Fruit fly (Drosophila melanogaster) whole organism, embryonic: ENCODE measurements around the gene CG5079.

Source experiments
- Adf1 ChIP-seq: fragments of 200-800 bp; sonication (Bioruptor generic); IDR thresholded peaks from 2 replicates; pipeline ENCODE4 v1.3.6; 2022; ENCODE audit warnings: missing biosample characterization, missing genetic modification characterization
- Atf-2 ChIP-seq: fragments of 200-800 bp; sonication (Bioruptor generic); optimal IDR thresholded peaks from 2 replicates; lab custom pipeline; 2016; ENCODE audit warnings: missing biosample characterization, missing genetic modification characterization
- Blimp-1 ChIP-seq: fragments of 200-800 bp; sonication (Bioruptor generic); optimal IDR thresholded peaks from 3 replicates; lab custom pipeline; 2018; ENCODE audit warnings: missing biosample characterization, missing genetic modification characterization, mild to moderate bottlenecking, moderate library complexity, missing genetic modification reagents
- C15 ChIP-seq: fragments of 200-800 bp; sonication (Bioruptor generic); IDR thresholded peaks from 3 replicates; pipeline ENCODE4 v1.3.6; 2022; ENCODE audit warnings: missing biosample characterization, missing genetic modification characterization
- CG11696 ChIP-seq: fragments of 200-800 bp; sonication (Bioruptor generic); IDR thresholded peaks from 2 replicates; pipeline ENCODE4 v1.3.6; 2022; ENCODE audit warnings: missing biosample characterization, missing genetic modification characterization
- CG12155 ChIP-seq: fragments of 200-800 bp; sonication (Bioruptor generic); optimal IDR thresholded peaks from 3 replicates; lab custom pipeline; 2016; ENCODE audit warnings: missing biosample characterization, missing genetic modification characterization
- CG14667 ChIP-seq: fragments of 200-800 bp; sonication (Bioruptor generic); IDR thresholded peaks from 2 replicates; pipeline ENCODE4 v1.3.6; 2022; ENCODE audit warnings: missing biosample characterization, missing genetic modification characterization
- CG14710 ChIP-seq: fragments of 200-800 bp; sonication (Bioruptor generic); optimal IDR thresholded peaks from 3 replicates; lab custom pipeline; 2019; ENCODE audit warnings: missing biosample characterization, mild to moderate bottlenecking, missing genetic modification characterization, moderate library complexity
- CG15073 ChIP-seq: fragments of 200-800 bp; sonication (Bioruptor generic); optimal IDR thresholded peaks from 2 replicates; lab custom pipeline; 2016; ENCODE audit warnings: missing biosample characterization, missing genetic modification characterization
- CG15479 ChIP-seq: fragments of 200-800 bp; sonication (Bioruptor generic); optimal IDR thresholded peaks from 3 replicates; lab custom pipeline; 2019; ENCODE audit warnings: missing biosample characterization, mild to moderate bottlenecking, missing genetic modification characterization, moderate library complexity
- CG1603 ChIP-seq: fragments of 200-800 bp; sonication (Bioruptor generic); optimal IDR thresholded peaks from 2 replicates; lab custom pipeline; 2019; ENCODE audit warnings: missing biosample characterization, mild to moderate bottlenecking, missing genetic modification characterization, moderate library complexity
- CG17612 ChIP-seq: fragments of 200-800 bp; sonication (Bioruptor generic); IDR thresholded peaks from 2 replicates; pipeline ENCODE4 v1.3.6; 2022; ENCODE audit warnings: missing biosample characterization, missing genetic modification characterization
- CG2120 ChIP-seq: fragments of 200-800 bp; sonication (Bioruptor generic); optimal IDR thresholded peaks from 3 replicates; lab custom pipeline; 2016; ENCODE audit warnings: missing biosample characterization, missing genetic modification characterization
- CG30403 ChIP-seq: fragments of 200-800 bp; sonication (Bioruptor generic); optimal IDR thresholded peaks from 3 replicates; lab custom pipeline; 2016; ENCODE audit warnings: missing biosample characterization, missing genetic modification characterization
- CG3163 ChIP-seq: fragments of 200-800 bp; sonication (Bioruptor generic); optimal IDR thresholded peaks from 3 replicates; lab custom pipeline; 2016; ENCODE audit warnings: missing biosample characterization, missing genetic modification characterization
- CG32772 ChIP-seq: fragments of 200-800 bp; sonication (Bioruptor generic); IDR thresholded peaks from 2 replicates; pipeline ENCODE4 v1.3.6; 2022; ENCODE audit warnings: missing biosample characterization, missing genetic modification characterization
- CG33213 ChIP-seq: fragments of 200-800 bp; sonication (Bioruptor generic); optimal IDR thresholded peaks from 3 replicates; lab custom pipeline; 2016; ENCODE audit warnings: missing biosample characterization, missing genetic modification characterization
- CG4282 ChIP-seq: fragments of 200-800 bp; sonication (Bioruptor generic); optimal IDR thresholded peaks from 2 replicates; lab custom pipeline; 2016; ENCODE audit warnings: missing biosample characterization, missing genetic modification characterization
- CG4617 ChIP-seq: fragments of 200-800 bp; sonication (Bioruptor generic); optimal IDR thresholded peaks from 3 replicates; lab custom pipeline; 2016; ENCODE audit warnings: missing biosample characterization, missing genetic modification characterization, borderline replicate concordance
- CG5180 ChIP-seq: fragments of 200-800 bp; sonication (Bioruptor generic); optimal IDR thresholded peaks from 3 replicates; lab custom pipeline; 2017; ENCODE audit warnings: missing biosample characterization, missing genetic modification characterization, mild to moderate bottlenecking, moderate library complexity, missing genetic modification reagents
- CG6175 ChIP-seq: fragments of 200-800 bp; sonication (Bioruptor generic); IDR thresholded peaks from 3 replicates; pipeline ENCODE4 v1.3.6; 2022; ENCODE audit warnings: missing biosample characterization, missing genetic modification characterization
- CkIIα-i1 ChIP-seq: fragments of 200-800 bp; sonication (Bioruptor generic); IDR thresholded peaks from 2 replicates; pipeline ENCODE4 v1.3.6; 2022; ENCODE audit warnings: missing biosample characterization, missing genetic modification characterization
- Dbx ChIP-seq: fragments of 200-800 bp; sonication (Bioruptor generic); IDR thresholded peaks from 3 replicates; pipeline ENCODE4 v1.3.6; 2022; ENCODE audit warnings: missing biosample characterization, missing genetic modification characterization
- Dek ChIP-seq: fragments of 200-800 bp; sonication (Bioruptor generic); optimal IDR thresholded peaks from 3 replicates; lab custom pipeline; 2019; ENCODE audit warnings: missing biosample characterization, mild to moderate bottlenecking, missing genetic modification characterization, moderate library complexity
- Dref ChIP-seq: fragments of 200-800 bp; sonication (Bioruptor generic); IDR thresholded peaks from 2 replicates; pipeline ENCODE4 v1.3.6; 2022; ENCODE audit warnings: missing biosample characterization, missing genetic modification characterization
- E2f1 ChIP-seq: fragments of 200-800 bp; sonication (Bioruptor generic); IDR thresholded peaks from 2 replicates; pipeline ENCODE4 v1.3.6; 2022; ENCODE audit warnings: missing biosample characterization, missing genetic modification characterization
- HLHmδ ChIP-seq: fragments of 200-800 bp; sonication (Bioruptor generic); optimal IDR thresholded peaks from 2 replicates; lab custom pipeline; 2018; ENCODE audit warnings: missing biosample characterization, mild to moderate bottlenecking, missing genetic modification characterization, moderate library complexity
- Hr39 ChIP-seq: fragments of >200 bp; optimal IDR thresholded peaks from 2 replicates; lab custom pipeline; 2017
- Trl ChIP-seq, 3 experiments: fragments of >200 bp in 2 of 3; fragments of 200-800 bp in 1 of 3; sonication (Bioruptor generic) in 1 of 3; optimal IDR thresholded peaks; 2 replicates in 1 of 3; 3 replicates in 2 of 3; lab custom pipeline; 2016 to 2017; ENCODE audit warnings: missing biosample characterization in 1 of 3, missing genetic modification characterization in 1 of 3
- cas ChIP-seq: fragments of 200-800 bp; sonication (Bioruptor generic); IDR thresholded peaks from 2 replicates; pipeline ENCODE4 v1.3.6; 2022; ENCODE audit warnings: missing biosample characterization, missing genetic modification characterization
- croc ChIP-seq: fragments of 200-800 bp; sonication (Bioruptor generic); conservative IDR thresholded peaks from 3 replicates; pipeline ENCODE4 v1.3.6; 2022; ENCODE audit warnings: missing biosample characterization, missing genetic modification characterization
- dan ChIP-seq: fragments of 200-800 bp; sonication (Bioruptor generic); IDR thresholded peaks from 2 replicates; pipeline ENCODE4 v1.3.6; 2022; ENCODE audit warnings: missing biosample characterization, missing genetic modification characterization
- en ChIP-seq: fragments of 200-800 bp; sonication (Bioruptor generic); optimal IDR thresholded peaks from 2 replicates; lab custom pipeline; 2016; ENCODE audit warnings: missing biosample characterization, missing genetic modification characterization
- ewg ChIP-seq: fragments of 200-800 bp; sonication (Bioruptor generic); optimal IDR thresholded peaks from 3 replicates; lab custom pipeline; 2017; ENCODE audit warnings: mild to moderate bottlenecking, missing biosample characterization, missing genetic modification reagents, missing genetic modification characterization
- fru ChIP-seq: fragments of >200 bp; optimal IDR thresholded peaks from 2 replicates; lab custom pipeline; 2017
- h ChIP-seq: fragments of >200 bp; optimal IDR thresholded peaks from 2 replicates; lab custom pipeline; 2017
- ham ChIP-seq: fragments of 200-800 bp; sonication (Bioruptor generic); IDR thresholded peaks from 2 replicates; pipeline ENCODE4 v1.3.6; 2022; ENCODE audit warnings: missing biosample characterization, missing genetic modification characterization
- hkb ChIP-seq, 2 experiments: fragments of 200-800 bp in 1 of 2; fragments of >200 bp in 1 of 2; sonication (Bioruptor generic) in 1 of 2; IDR thresholded peaks in 1 of 2; optimal IDR thresholded peaks in 1 of 2; 2 replicates each; pipeline versions ENCODE4 v1.3.6 to Lab custom; 2017 to 2022; ENCODE audit warnings: missing biosample characterization in 1 of 2, missing genetic modification characterization in 1 of 2
- klu ChIP-seq: fragments of 200-800 bp; sonication (Bioruptor generic); IDR thresholded peaks from 2 replicates; pipeline ENCODE4 v1.3.6; 2022; ENCODE audit warnings: missing biosample characterization, missing genetic modification characterization
- lab ChIP-seq: fragments of 200-800 bp; sonication (Bioruptor generic); optimal IDR thresholded peaks from 3 replicates; lab custom pipeline; 2017; ENCODE audit warnings: missing biosample characterization, missing genetic modification characterization, mild to moderate bottlenecking, moderate library complexity, missing genetic modification reagents
- maf-S ChIP-seq: fragments of 200-800 bp; sonication (Bioruptor generic); optimal IDR thresholded peaks from 2 replicates; lab custom pipeline; 2016; ENCODE audit warnings: missing biosample characterization, missing genetic modification characterization
- nau ChIP-seq: fragments of 200-800 bp; sonication (Bioruptor generic); optimal IDR thresholded peaks from 3 replicates; lab custom pipeline; 2017; ENCODE audit warnings: missing biosample characterization, mild to moderate bottlenecking, missing genetic modification characterization, missing genetic modification reagents
- pfk ChIP-seq: fragments of 200-800 bp; sonication (Bioruptor generic); optimal IDR thresholded peaks from 2 replicates; lab custom pipeline; 2018; ENCODE audit warnings: missing biosample characterization, mild to moderate bottlenecking, missing genetic modification characterization, moderate library complexity
- prd ChIP-seq, 3 experiments: fragments of >200 bp in 2 of 3; fragments of 200-800 bp in 1 of 3; sonication (Bioruptor generic) in 1 of 3; optimal IDR thresholded peaks in 2 of 3; IDR thresholded peaks in 1 of 3; 2 replicates in 2 of 3; 3 replicates in 1 of 3; pipeline versions ENCODE4 v1.3.6 to Lab custom; 2017 to 2022; ENCODE audit warnings: missing biosample characterization in 1 of 3, missing genetic modification characterization in 1 of 3
- salm ChIP-seq: fragments of 200-800 bp; sonication (Bioruptor generic); optimal IDR thresholded peaks from 2 replicates; lab custom pipeline; 2018; ENCODE audit warnings: missing biosample characterization, mild to moderate bottlenecking, missing genetic modification characterization
- tin ChIP-seq: fragments of 200-800 bp; sonication (Bioruptor generic); optimal IDR thresholded peaks from 3 replicates; lab custom pipeline; 2016; ENCODE audit warnings: missing biosample characterization, missing genetic modification characterization
- tna ChIP-seq: fragments of 200-800 bp; sonication (Bioruptor generic); IDR thresholded peaks from 2 replicates; pipeline ENCODE4 v1.3.6; 2022; ENCODE audit warnings: missing biosample characterization, missing genetic modification characterization; ENCODE audit not compliant: partially characterized antibody
- wor ChIP-seq: fragments of 200-800 bp; sonication (Bioruptor generic); IDR thresholded peaks from 2 replicates; pipeline ENCODE4 v1.3.6; 2022; ENCODE audit warnings: missing biosample characterization, missing genetic modification characterization
- zfh2 ChIP-seq: fragments of 200-800 bp; sonication (Bioruptor generic); optimal IDR thresholded peaks from 2 replicates; lab custom pipeline; 2016; ENCODE audit warnings: missing biosample characterization, missing genetic modification characterization

CG5079 gene

dm6 chr3R:25646882-25647518 lies 33.5 kb downstream of the CG5079 start (continued):
- peak; percentile 94 for TF ChIP-seq CG4282
- TF ChIP-seq ham (GFP tag; lab: Robert Waterston, UW): peak; percentile 82
- TF ChIP-seq HLHmδ (GFP tag; lab: Kevin White, UChicago): peak; percentile 45
- peak; percentile 65 for TF ChIP-seq salm (tag; lab: Kevin White, UChicago)
- TF ChIP-seq CG33213 (GFP tag; lab: Kevin White, UChicago): peak; percentile 92
- TF ChIP-seq C15 (GFP tag; lab: Robert Waterston, UW): peak; percentile 77; the same call in 2 of the 3 replicates
- peak; percentile 80 for TF ChIP-seq CG15479
- TF ChIP-seq prd (optimal IDR thresholded peaks at IDR 0.05; lab: Kevin White, UChicago): no peak
- TF ChIP-seq prd (GFP tag; IDR thresholded peaks at IDR 0.05; lab: Robert Waterston, UW): peak; percentile 96
- peak; percentile 98 for TF ChIP-seq zfh2 (GFP tag; lab: Kevin White, UChicago)
- TF ChIP-seq pfk: peak; percentile 45
- TF ChIP-seq en (GFP tag; lab: Kevin White, UChicago): peak; percentile 83
- TF ChIP-seq CG14667 (GFP tag; lab: Robert Waterston, UW): peak; percentile 91
- peak; percentile 96 for TF ChIP-seq CG14710 (tag; lab: Kevin White, UChicago)
- TF ChIP-seq h (lab: Kevin White, UChicago): no peak
- peak; percentile 63 for TF ChIP-seq cas (GFP tag; lab: Robert Waterston, UW)
- peak; percentile 83 for TF ChIP-seq CG6175 (GFP tag; lab: Robert Waterston, UW)
- peak; percentile 94 for TF ChIP-seq CG12155 (GFP tag; lab: Kevin White, UChicago)
- peak; percentile 95 for TF ChIP-seq maf-S (GFP tag; lab: Kevin White, UChicago)
- TF ChIP-seq croc (GFP tag; lab: Robert Waterston, UW): peak; percentile 81
- TF ChIP-seq fru: no peak
- peak; percentile 90 for TF ChIP-seq klu (GFP tag; lab: Robert Waterston, UW)
- TF ChIP-seq CG32772: peak; percentile 88
- peak; percentile 81; the same call in 1 of the 2 replicates for TF ChIP-seq wor
- peak; percentile 95 for TF ChIP-seq ewg (GFP tag; lab: Kevin White, UChicago)
- peak; percentile 97 for TF ChIP-seq CG30403
- peak; percentile 96 for TF ChIP-seq tin
- TF ChIP-seq Blimp-1: peak; percentile 80
- peak; percentile 75; the same call in 1 of the 2 replicates for TF ChIP-seq CG17612 (GFP tag; lab: Robert Waterston, UW)
- TF ChIP-seq CG3163 (GFP tag; lab: Kevin White, UChicago): peak; percentile 86
- peak; percentile 85 for TF ChIP-seq E2f1 (GFP tag; lab: Robert Waterston, UW)
- peak; percentile 43 for TF ChIP-seq CG15073 (GFP tag; lab: Kevin White, UChicago)
- peak; percentile 83 for TF ChIP-seq CG4617 (GFP tag; lab: Kevin White, UChicago)
- TF ChIP-seq Atf-2 (GFP tag; lab: Kevin White, UChicago): peak; percentile 93
- peak; percentile 64; the same call in 1 of the 2 replicates for TF ChIP-seq dan (GFP tag; lab: Robert Waterston, UW)
- peak; percentile 77 for TF ChIP-seq CG5180
- peak; percentile 51 to 70 for TF ChIP-seq Trl (optimal IDR thresholded peaks at IDR 0.05; lab: Kevin White, UChicago)
- TF ChIP-seq Trl (GFP tag; optimal IDR thresholded peaks at IDR 0.05; lab: Kevin White, UChicago): peak; percentile 97
- peak; percentile 88 for TF ChIP-seq nau (GFP tag; lab: Kevin White, UChicago)
- no peak for TF ChIP-seq Hr39 (lab: Kevin White, UChicago)
- peak; percentile 95 for TF ChIP-seq CG1603 (tag; lab: Kevin White, UChicago)
- 0 out of 2 replicates have a peak, but pooled peaks have one; percentile 21 for TF ChIP-seq CkIIα-i1 (GFP tag; lab: Robert Waterston, UW)
- peak; percentile 94 for TF ChIP-seq Dbx (GFP tag; lab: Robert Waterston, UW)
- no peak for TF ChIP-seq CG11696
- peak; percentile 47 for TF ChIP-seq Dref (GFP tag; lab: Robert Waterston, UW)
- TF ChIP-seq tna (GFP tag; lab: Robert Waterston, UW): peak; percentile 70
- TF ChIP-seq hkb (optimal IDR thresholded peaks at IDR 0.05; lab: Kevin White, UChicago): peak; percentile 71
- TF ChIP-seq hkb (GFP tag; IDR thresholded peaks at IDR 0.05; lab: Robert Waterston, UW): peak; percentile 84
- peak; percentile 85 for TF ChIP-seq Dek (tag; lab: Kevin White, UChicago)
- peak; percentile 95 for TF ChIP-seq lab (GFP tag; lab: Kevin White, UChicago)
- TF ChIP-seq Adf1 (GFP tag; lab: Robert Waterston, UW): peak; percentile 74
- TF ChIP-seq CG2120 (GFP tag; lab: Kevin White, UChicago): peak; percentile 97
